Worm (Caenorhabditis elegans): ENCODE measurements around the gene F57B1.9.

DNA sequence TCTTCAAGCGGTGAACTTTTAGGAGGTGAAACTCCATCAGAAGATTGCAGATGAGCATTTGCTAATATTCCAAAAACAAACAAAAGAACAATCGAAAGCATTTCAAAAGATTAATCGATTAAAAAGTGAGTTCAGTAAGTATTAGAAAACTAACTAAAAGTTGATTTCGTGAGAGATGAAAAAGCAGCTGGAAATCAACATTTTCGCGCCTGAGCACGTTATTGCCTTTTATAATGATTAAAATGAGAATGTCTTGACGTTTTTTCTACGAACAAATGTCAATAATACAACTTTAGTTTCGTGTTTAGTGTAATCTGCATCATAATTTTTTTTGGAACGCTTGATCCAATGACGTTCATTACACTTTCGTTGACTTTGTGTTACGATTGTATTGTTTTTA, at the start of gene F57B1.9:
- TF ChIP-seq dao-5 (tag; optimal IDR thresholded peaks at IDR 0.05), result no peak
- no peak for TF ChIP-seq him-1 (tag; optimal IDR thresholded peaks at IDR 0.05)
